Fruit fly (Drosophila melanogaster) whole organism: ENCODE measurements around the gene CG8051.

Source experiments
- CG8478 ChIP-seq: fragments of >200 bp; optimal IDR thresholded peaks from 2 replicates; lab custom pipeline; 2018; ENCODE audit warnings: inconsistent platforms
- Dll ChIP-seq: fragments of >200 bp; optimal IDR thresholded peaks from 2 replicates; lab custom pipeline; 2017
- EcR ChIP-seq, 2 experiments: fragments of >200 bp; optimal IDR thresholded peaks; 2 replicates each; lab custom pipeline; 2017; ENCODE audit warnings: missing biosample characterization in 2 of 2, missing genetic modification characterization in 2 of 2, missing genetic modification reagents in 2 of 2
- pan ChIP-seq: fragments of >200 bp; optimal IDR thresholded peaks from 2 replicates; lab custom pipeline; 2017
- psq ChIP-seq: fragments of >200 bp; optimal IDR thresholded peaks from 2 replicates; lab custom pipeline; 2017
- usp ChIP-seq: fragments of >200 bp; optimal IDR thresholded peaks from 2 replicates; lab custom pipeline; 2017; ENCODE audit warnings: missing biosample characterization, missing genetic modification characterization, mixed read lengths

DNA sequence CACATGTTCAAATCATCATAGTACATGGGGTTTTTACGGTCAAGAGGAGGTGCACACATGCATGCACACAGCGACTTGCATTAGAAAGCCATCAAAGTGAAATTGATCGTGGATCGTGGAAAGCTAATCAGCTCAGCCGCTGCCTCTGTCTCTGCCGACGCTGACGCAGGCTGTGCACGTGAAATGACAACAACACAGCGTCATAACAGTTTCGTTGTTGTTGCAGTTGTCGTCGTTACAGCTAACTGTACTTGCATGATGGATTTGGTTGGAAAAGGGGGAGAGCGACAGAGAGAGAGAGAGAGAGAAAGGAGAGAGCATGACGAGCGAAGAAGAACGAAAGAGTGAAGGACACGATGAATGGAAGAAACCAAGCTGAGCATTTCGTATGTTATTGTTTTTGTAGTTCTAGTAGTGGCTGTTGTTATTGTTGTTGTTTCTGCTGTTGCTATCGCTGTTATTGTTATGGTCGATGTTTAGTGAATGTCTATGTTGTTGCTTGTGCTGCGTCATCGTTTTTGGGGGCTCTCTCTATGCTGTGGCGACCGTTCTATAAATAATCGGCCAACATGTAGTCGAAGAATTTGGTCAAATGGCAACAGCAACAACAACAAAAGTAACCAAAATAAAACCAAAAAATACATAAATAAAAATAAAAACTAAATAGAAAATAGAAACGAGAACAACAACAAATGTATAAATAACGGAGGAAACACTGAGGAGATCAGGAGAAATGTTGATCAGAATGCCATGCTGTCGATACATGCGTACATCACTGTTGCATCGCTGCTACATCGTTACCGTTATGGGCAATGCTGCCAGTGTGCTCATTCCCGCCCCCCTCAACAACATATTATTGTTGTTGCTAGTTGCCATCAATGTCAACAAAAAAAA, 47.7 kb downstream of the CG8051 start:
- TF ChIP-seq CG8478 (lab: Kevin White, UChicago), result no peak
- TF ChIP-seq usp (GFP tag; lab: Kevin White, UChicago), result no peak
- TF ChIP-seq psq (lab: Kevin White, UChicago), result no peak
- no peak for TF ChIP-seq Dll (lab: Kevin White, UChicago)
- no peak for TF ChIP-seq pan (lab: Kevin White, UChicago)
- no peak for TF ChIP-seq EcR (GFP tag; optimal IDR thresholded peaks at IDR 0.05; lab: Kevin White, UChicago)
